Fruit fly (Drosophila melanogaster) Kc167 (cell line): ENCODE data around the gene aay.

Experiments
- Myc ChIP-seq: fragments of >200 bp; optimal IDR thresholded peaks from 2 replicates; lab custom pipeline; 2017; ENCODE audit warnings: missing external identifiers
- Sin3A ChIP-seq: fragments of >200 bp; optimal IDR thresholded peaks from 2 replicates; lab custom pipeline; 2018; ENCODE audit warnings: missing external identifiers
- h ChIP-seq: fragments of >200 bp; optimal IDR thresholded peaks from 3 replicates; lab custom pipeline; 2018; ENCODE audit warnings: missing external identifiers
- insv ChIP-seq: fragments of >200 bp; optimal IDR thresholded peaks from 3 replicates; lab custom pipeline; 2018; ENCODE audit warnings: missing external identifiers
- psq ChIP-seq: fragments of >200 bp; optimal IDR thresholded peaks from 2 replicates; lab custom pipeline; 2017; ENCODE audit warnings: missing external identifiers
- ttk ChIP-seq: sonication (Bioruptor generic); optimal IDR thresholded peaks from 2 replicates; lab custom pipeline; 2017; ENCODE audit warnings: missing external identifiers

Gene aay

DNA sequence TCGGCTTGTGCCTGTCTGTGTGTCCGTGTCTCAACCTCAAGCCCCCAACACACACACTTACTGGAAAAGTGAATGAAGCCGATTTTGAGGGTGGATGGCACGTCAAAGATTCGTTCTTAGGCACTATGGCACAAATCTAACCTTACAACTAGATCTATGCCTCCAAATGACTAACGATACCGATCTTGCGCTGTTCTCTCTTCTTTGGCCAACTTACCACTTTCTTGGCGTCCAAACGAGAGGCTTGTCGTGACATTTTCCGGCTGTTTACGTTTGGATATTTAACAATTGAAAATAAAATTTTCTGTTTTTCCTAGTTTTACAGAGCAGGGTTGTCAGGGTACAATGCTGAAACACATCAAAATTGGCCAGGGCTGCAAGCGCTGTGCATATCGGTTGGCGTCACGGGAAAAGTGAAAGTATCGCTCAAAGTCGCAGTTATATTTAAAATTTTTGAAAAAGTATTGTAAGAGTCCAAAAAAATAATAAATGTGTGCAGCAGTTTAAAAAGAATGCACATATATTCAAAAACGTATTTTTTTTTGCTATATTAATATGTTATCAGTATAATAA is 18.9 kb downstream of the aay start, which contains the start of the genes Bet3 and Nf-YA:
Bet3 (minus strand) TSS at position 361 of the 573 bp plus-strand sequence.
Nf-YA (minus strand) TSS at position 361 of the 573 bp plus-strand sequence.
- TF ChIP-seq Sin3A (lab: Kevin White, UChicago): no peak
- TF ChIP-seq h: no peak
- TF ChIP-seq ttk (lab: Kevin White, UChicago): no peak

DNA sequence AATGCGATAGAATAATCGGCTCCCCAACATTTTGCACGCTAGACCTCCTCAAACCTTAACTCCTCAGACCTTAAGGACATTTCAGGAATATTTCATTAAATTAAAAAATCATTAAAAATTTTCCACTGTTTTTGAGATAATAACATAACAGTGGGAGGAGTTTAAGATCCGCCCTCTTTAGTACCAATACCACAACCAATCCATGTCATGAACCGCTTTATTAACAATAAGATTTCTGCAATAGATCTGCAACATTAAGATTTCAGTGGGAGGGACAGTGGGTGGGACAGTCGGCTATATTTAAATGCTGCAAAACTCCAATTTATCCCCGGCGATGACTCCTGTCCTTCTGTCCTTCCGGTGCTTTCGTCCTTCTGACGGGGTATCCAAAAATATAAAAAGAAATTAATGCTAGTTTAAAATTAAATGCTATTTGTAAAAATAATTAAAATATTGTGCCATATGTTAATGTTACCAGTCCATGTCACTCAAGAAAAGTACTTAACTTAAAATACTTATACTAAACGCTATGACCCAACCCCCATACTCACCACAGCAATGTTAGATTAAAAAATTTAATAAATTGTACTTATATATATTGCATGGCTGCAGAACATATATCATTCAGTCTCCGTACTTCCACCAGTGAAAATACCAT is 19.7 kb downstream of the aay start, which contains the start of gene Srg3:
Srg3 (plus strand) TSS at position 608 of the 658 bp plus-strand sequence.
- TF ChIP-seq h: no peak
- no peak for TF ChIP-seq insv (lab: Kevin White, UChicago)
- TF ChIP-seq ttk (lab: Kevin White, UChicago): no peak
- TF ChIP-seq Myc (lab: Kevin White, UChicago): no peak
- TF ChIP-seq Sin3A (lab: Kevin White, UChicago): no peak
- TF ChIP-seq psq (lab: Kevin White, UChicago): no peak

DNA sequence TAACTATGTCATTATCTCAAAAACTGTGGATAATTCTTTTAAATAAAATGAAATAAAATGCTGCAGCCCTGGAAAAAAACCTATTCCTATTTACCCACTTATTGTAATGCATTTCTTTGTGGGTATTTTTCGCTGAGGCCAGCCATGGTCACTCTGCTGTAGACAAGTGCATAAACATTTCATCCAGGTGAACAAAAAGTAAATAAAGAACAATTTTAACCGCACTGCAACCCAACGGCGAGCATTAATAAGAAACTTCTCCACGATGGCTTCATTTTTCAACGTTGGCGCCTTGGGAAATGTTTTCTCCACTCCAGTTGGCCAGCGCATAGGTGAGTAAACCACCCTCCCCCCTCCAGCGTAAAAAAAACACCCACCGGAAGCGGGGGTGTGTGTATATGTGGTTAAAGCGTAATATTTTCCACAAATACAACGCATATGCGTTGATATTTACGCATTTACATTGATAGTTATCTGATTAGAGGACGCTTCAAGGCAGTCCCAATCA is 23.7 kb downstream of the aay start, which contains the start of gene CG3529:
CG3529 (plus strand) TSS at position 134 of the 508 bp plus-strand sequence.
- TF ChIP-seq Sin3A (lab: Kevin White, UChicago) (no peak), h (no peak), insv (lab: Kevin White, UChicago) (no peak), psq (lab: Kevin White, UChicago) (no peak)

DNA sequence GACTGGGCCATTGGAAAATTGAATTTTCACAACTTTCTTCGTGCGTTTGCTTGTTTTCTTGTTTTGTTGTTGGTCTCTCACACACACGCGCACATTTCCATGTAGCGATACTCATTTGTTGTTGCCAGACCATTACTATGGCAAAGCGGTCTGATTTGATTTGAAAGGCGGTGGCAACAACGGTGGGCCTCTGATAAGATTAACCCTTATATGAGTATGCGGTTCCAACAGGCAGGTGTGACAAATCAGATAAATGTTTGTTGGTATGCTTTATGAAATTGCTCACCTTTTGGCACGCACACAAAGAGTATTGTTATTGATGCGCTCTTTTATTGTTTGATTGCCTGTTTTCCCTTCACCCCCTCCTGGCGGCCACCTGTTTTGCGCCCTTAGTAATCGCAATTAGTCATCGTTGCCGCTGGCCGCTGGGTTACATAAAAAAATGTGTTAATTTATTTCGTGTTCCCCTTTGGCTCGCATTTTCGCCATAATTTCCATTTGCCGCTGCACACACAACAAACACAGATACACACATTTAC is 24.3 kb downstream of the aay start:
- no peak for TF ChIP-seq psq (lab: Kevin White, UChicago)
- TF ChIP-seq insv (lab: Kevin White, UChicago): no peak
- TF ChIP-seq ttk (lab: Kevin White, UChicago): no peak
- TF ChIP-seq Myc (lab: Kevin White, UChicago): no peak

DNA sequence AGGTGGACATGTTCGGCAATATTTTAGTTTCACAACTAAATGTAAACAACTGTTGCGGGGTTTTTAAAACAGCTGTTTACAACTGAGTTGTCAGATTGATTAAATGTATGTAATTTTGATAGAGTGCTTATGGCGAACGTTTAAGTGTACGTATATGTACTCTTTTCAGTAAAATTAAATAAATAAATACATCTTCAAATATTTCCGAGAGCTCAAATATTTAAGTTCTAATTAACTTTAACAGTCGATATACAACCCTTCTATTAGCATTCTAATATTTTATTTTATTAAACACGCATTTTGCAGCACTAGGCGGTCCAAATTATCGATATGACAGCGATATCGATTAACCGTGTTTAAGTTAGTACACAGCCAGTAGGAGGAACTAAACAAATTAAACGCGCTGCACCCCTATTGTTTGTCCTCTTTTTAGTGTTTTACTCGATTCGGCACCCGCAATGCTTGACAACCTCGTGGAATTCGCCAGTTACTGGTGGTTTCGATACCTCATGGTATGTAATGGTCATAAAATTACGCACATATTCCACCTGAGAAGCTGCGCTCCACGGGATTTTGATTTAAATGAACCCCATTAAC is 28.6 kb downstream of the aay start, which contains the start of the genes CG3448 and ghi:
CG3448 (minus strand) TSS at position 51 of the 597 bp plus-strand sequence.
ghi (plus strand) TSS at position 355 of the 597 bp plus-strand sequence.
- TF ChIP-seq ttk (lab: Kevin White, UChicago) (no peak), Myc (lab: Kevin White, UChicago) (no peak)

DNA sequence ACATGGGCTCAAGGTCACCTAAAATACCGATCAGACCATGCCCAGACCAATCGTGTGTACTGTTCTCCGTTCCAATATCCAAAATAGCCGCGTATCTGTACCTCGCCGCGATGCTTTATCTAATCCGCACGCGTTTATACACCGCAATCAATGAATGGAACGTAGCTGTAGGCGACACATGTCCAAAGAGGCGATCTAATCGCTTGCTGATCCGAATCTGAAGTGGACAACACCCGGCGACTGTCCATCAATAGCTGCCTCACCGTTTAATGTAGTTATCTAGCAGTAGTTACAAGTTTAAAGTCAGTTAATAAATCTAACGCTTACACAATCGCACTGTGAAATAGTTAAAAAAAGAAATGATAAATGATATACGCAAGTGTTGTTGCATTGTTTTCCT is 29.4 kb downstream of the aay start:
- TF ChIP-seq insv (lab: Kevin White, UChicago) (no peak), h (no peak), Myc (lab: Kevin White, UChicago) (no peak), psq (lab: Kevin White, UChicago) (no peak)

DNA sequence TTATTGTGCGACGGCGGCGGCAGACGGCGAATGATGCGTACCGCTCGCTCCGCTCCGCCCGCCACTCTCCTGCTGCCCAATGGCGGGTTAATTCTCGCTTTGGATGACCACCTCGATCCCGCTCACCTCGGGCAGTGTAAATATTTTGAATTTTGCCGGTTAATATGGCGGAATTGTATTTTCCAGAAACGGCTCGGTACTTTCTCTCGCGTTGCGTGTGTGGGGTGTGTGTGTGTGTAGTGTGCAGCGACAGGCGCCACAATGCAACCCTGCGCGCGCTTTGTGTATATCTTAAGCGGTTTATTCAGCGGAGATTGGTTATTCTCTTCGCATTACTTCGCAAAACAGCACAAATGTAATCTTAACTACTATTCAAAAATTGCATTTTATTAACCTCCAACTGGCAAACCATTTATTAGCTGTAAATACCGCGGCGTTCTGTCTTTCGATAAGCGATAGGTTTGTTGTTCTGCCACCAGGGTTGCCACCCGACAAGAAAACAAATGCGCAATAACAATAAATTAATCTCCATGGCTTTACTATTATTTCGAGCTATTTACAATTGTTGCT is 32.9 kb downstream of the aay start, which contains the start of the genes phol and CG3552:
phol (minus strand) TSS at position 463 of the 570 bp plus-strand sequence.
CG3552 (plus strand) TSS at position 500 of the 570 bp plus-strand sequence.
- no peak for TF ChIP-seq Myc (lab: Kevin White, UChicago)
- TF ChIP-seq h: no peak
- no peak for TF ChIP-seq insv (lab: Kevin White, UChicago)
- TF ChIP-seq psq (lab: Kevin White, UChicago): no peak
- TF ChIP-seq ttk (lab: Kevin White, UChicago): no peak
- TF ChIP-seq Sin3A (lab: Kevin White, UChicago): no peak

DNA sequence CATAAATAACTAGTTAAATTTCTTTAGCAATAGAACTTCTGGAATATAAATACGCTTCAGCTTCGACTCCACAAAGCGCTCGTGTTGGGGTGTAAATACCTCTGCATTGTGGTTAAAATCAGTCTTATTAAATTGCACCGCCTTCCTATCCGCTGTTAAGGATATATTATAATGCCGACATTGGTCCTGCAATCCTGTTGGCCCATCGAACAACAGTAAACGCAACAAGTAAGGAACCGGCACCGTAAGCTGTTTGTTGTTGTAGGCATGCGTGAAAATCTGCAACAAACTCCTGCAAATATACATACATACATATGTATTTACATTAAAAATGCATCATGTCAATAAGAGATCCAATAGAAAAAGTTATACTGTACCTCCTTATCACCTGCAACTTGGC is 33.3 kb downstream of the aay start:
- TF ChIP-seq Myc (lab: Kevin White, UChicago) (no peak), Sin3A (lab: Kevin White, UChicago) (no peak), insv (lab: Kevin White, UChicago) (no peak), h (no peak)

DNA sequence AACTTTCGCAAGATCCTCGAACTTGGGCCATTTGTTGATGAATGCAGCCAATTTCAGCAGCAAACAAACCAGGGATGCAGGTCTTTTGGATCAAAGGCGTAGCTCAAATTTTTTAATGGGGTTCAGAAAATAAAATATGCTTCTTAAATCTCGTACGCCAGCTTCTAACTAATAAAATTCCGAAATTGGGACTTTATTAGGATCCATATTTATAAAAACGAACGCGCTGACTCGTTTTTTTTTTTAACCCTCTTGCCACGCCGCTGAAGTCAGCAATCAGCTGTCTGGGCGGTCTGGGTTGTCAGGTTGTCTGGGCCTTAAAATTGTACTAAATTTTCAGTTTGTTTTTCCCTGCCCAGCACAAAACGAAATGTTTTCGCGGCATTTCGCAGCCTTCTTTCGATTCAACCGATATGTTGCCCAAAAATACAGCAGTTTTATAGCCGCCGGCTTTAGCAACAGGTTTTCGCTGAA is 34.6 kb downstream of the aay start, which contains the start of gene CG3437:
CG3437 (minus strand) TSS at position 51 of the 474 bp plus-strand sequence.
- TF ChIP-seq psq (lab: Kevin White, UChicago): no peak
- no peak for TF ChIP-seq h
- no peak for TF ChIP-seq insv (lab: Kevin White, UChicago)
- no peak for TF ChIP-seq Sin3A (lab: Kevin White, UChicago)
- no peak for TF ChIP-seq ttk (lab: Kevin White, UChicago)
- no peak for TF ChIP-seq Myc (lab: Kevin White, UChicago)

DNA sequence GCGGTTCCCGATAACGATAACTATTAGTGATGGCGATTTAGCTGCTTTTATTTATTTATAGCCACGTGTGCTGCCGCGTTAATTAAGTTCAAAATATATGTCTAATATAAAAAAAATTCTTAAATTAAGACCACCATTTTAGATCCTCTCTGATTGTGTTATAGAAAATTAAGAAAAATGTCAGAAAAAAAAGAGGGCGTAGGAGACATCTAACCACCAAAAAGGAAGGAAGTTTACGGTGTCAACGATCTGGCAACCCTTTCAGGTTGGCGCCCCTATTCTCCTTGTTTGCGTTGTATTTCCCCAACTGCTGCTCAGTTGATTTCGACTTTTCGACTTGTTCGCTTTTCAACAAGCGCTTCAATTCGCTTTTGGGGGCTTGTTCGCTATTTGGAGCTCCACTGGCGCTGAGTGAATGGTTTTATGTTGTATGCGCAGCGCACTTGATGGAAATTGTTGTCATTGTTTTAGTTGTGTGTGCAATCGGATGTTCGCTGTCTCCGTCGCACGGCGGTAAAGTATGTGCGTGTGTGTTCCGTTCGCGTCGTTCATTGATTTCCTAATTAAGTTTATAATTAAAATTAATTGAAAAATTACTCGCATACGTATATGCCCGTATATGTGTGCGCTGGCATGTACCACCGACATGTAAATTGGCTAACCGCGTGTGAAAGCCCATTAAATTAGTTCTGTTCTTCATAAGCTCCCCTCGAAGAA is 37.9 kb downstream of the aay start, which contains the start of the genes CG3434 and CG44838:
CG3434 (minus strand) TSS at position 25 of the 717 bp plus-strand sequence.
CG44838 (plus strand) TSS at position 276 of the 717 bp plus-strand sequence.
- TF ChIP-seq Myc (lab: Kevin White, UChicago) (no peak), Sin3A (lab: Kevin White, UChicago) (no peak), insv (lab: Kevin White, UChicago) (no peak), ttk (lab: Kevin White, UChicago) (no peak), psq (lab: Kevin White, UChicago) (no peak), h (no peak)
